Fruit fly (Drosophila melanogaster) whole organism, embryonic: ENCODE measurements around the gene CtBP.

Experiments used
- B-H1 ChIP-seq: fragments of 200-800 bp; sonication (Bioruptor generic); IDR thresholded peaks from 3 replicates; pipeline ENCODE4 v1.3.6; 2022; ENCODE audit warnings: missing biosample characterization, missing genetic modification characterization
- BtbVII ChIP-seq: fragments of 200-800 bp; sonication (Bioruptor generic); optimal IDR thresholded peaks from 3 replicates; lab custom pipeline; 2017; ENCODE audit warnings: missing biosample characterization, mild to moderate bottlenecking, missing genetic modification characterization
- CG10462 ChIP-seq: fragments of 200-800 bp; sonication (Bioruptor generic); optimal IDR thresholded peaks from 2 replicates; lab custom pipeline; 2016; ENCODE audit warnings: missing biosample characterization, missing genetic modification characterization
- CG12155 ChIP-seq: fragments of 200-800 bp; sonication (Bioruptor generic); optimal IDR thresholded peaks from 3 replicates; lab custom pipeline; 2016; ENCODE audit warnings: missing biosample characterization, missing genetic modification characterization
- CG15011 ChIP-seq: fragments of 200-800 bp; sonication (Bioruptor generic); optimal IDR thresholded peaks from 3 replicates; lab custom pipeline; 2018; ENCODE audit warnings: missing biosample characterization, mild to moderate bottlenecking, missing genetic modification characterization
- CG15696 ChIP-seq: fragments of 200-800 bp; sonication (Bioruptor generic); optimal IDR thresholded peaks from 2 replicates; lab custom pipeline; 2019; ENCODE audit warnings: missing biosample characterization, mild to moderate bottlenecking, missing genetic modification characterization, moderate library complexity
- CG1603 ChIP-seq: fragments of 200-800 bp; sonication (Bioruptor generic); optimal IDR thresholded peaks from 2 replicates; lab custom pipeline; 2019; ENCODE audit warnings: missing biosample characterization, mild to moderate bottlenecking, missing genetic modification characterization, moderate library complexity
- CG16813 ChIP-seq: fragments of 200-800 bp; sonication (Bioruptor generic); IDR thresholded peaks from 3 replicates; pipeline ENCODE4 v1.3.6; 2022; ENCODE audit warnings: missing biosample characterization, missing genetic modification characterization; ENCODE audit not compliant: partially characterized antibody
- CG16815 ChIP-seq: fragments of 200-800 bp; sonication (Bioruptor generic); optimal IDR thresholded peaks from 3 replicates; lab custom pipeline; 2017; ENCODE audit warnings: missing biosample characterization, mild to moderate bottlenecking, missing genetic modification characterization
- CG1832 ChIP-seq: fragments of 200-800 bp; sonication (Bioruptor generic); optimal IDR thresholded peaks from 2 replicates; lab custom pipeline; 2017; ENCODE audit warnings: missing biosample characterization, mild to moderate bottlenecking, missing genetic modification characterization, inconsistent platforms
- CG2116 ChIP-seq: fragments of 200-800 bp; sonication (Bioruptor generic); optimal IDR thresholded peaks from 3 replicates; lab custom pipeline; 2018; ENCODE audit warnings: missing biosample characterization, mild to moderate bottlenecking, missing genetic modification characterization
- CG2120 ChIP-seq: fragments of 200-800 bp; sonication (Bioruptor generic); optimal IDR thresholded peaks from 3 replicates; lab custom pipeline; 2016; ENCODE audit warnings: missing biosample characterization, missing genetic modification characterization
- CG2889 ChIP-seq: fragments of 200-800 bp; sonication (Bioruptor generic); IDR thresholded peaks from 3 replicates; pipeline ENCODE4 v1.3.6; 2022; ENCODE audit warnings: missing biosample characterization, missing genetic modification characterization
- CG30431 ChIP-seq: fragments of 200-800 bp; sonication (Bioruptor generic); optimal IDR thresholded peaks from 2 replicates; lab custom pipeline; 2017; ENCODE audit warnings: missing biosample characterization, missing genetic modification characterization
- CG33557 ChIP-seq: fragments of 200-800 bp; sonication (Bioruptor generic); optimal IDR thresholded peaks from 2 replicates; lab custom pipeline; 2019; ENCODE audit warnings: missing biosample characterization, mild to moderate bottlenecking, missing genetic modification characterization, moderate library complexity
- CG4404 ChIP-seq: fragments of 200-800 bp; sonication (Bioruptor generic); IDR thresholded peaks from 2 replicates; pipeline ENCODE4 v1.3.6; 2022; ENCODE audit warnings: missing biosample characterization, missing genetic modification characterization
- CG6654 ChIP-seq: fragments of 200-800 bp; sonication (Bioruptor generic); optimal IDR thresholded peaks from 2 replicates; lab custom pipeline; 2017; ENCODE audit warnings: missing biosample characterization, mild to moderate bottlenecking, missing genetic modification characterization
- CG8281 ChIP-seq: fragments of 200-800 bp; sonication (Bioruptor generic); optimal IDR thresholded peaks from 2 replicates; lab custom pipeline; 2018; ENCODE audit warnings: missing biosample characterization, mild to moderate bottlenecking, missing genetic modification characterization, moderate library complexity
- CG8359 ChIP-seq: fragments of 200-800 bp; sonication (Bioruptor generic); optimal IDR thresholded peaks from 2 replicates; lab custom pipeline; 2017; ENCODE audit warnings: missing biosample characterization, mild to moderate bottlenecking, missing genetic modification characterization, borderline replicate concordance
- Dp ChIP-seq: fragments of 200-800 bp; sonication (Bioruptor generic); optimal IDR thresholded peaks from 2 replicates; lab custom pipeline; 2018; ENCODE audit warnings: missing biosample characterization, mild to moderate bottlenecking, missing genetic modification characterization, moderate library complexity
- Eip74EF ChIP-seq, 2 experiments: fragments of 200-800 bp in 1 of 2; fragments of >200 bp in 1 of 2; sonication (Bioruptor generic) in 1 of 2; optimal IDR thresholded peaks; 2 replicates each; lab custom pipeline; 2017 to 2019; ENCODE audit warnings: missing biosample characterization in 2 of 2, missing genetic modification characterization in 2 of 2, mild to moderate bottlenecking in 1 of 2, moderate library complexity in 1 of 2
- H2.0 ChIP-seq: fragments of 200-800 bp; sonication (Bioruptor generic); IDR thresholded peaks from 2 replicates; pipeline ENCODE4 v1.3.6; 2022; ENCODE audit warnings: missing biosample characterization, missing genetic modification characterization
- HmgZ ChIP-seq: fragments of 200-800 bp; sonication (Bioruptor generic); optimal IDR thresholded peaks from 2 replicates; lab custom pipeline; 2018; ENCODE audit warnings: missing biosample characterization, mild to moderate bottlenecking, missing genetic modification characterization
- Kr ChIP-seq: fragments of 200-800 bp; sonication (Bioruptor generic); optimal IDR thresholded peaks from 2 replicates; lab custom pipeline; 2017; ENCODE audit warnings: missing biosample characterization, mild to moderate bottlenecking, missing genetic modification characterization
- Lhr ChIP-seq: fragments of 200-800 bp; sonication (Bioruptor generic); optimal IDR thresholded peaks from 3 replicates; lab custom pipeline; 2017; ENCODE audit warnings: mild to moderate bottlenecking, missing biosample characterization, missing genetic modification reagents, missing genetic modification characterization
- Pdp1 ChIP-seq, 2 experiments: fragments of 200-800 bp; sonication (Bioruptor generic); optimal IDR thresholded peaks; 3 replicates each; lab custom pipeline; 2016; ENCODE audit warnings: missing biosample characterization in 2 of 2, missing genetic modification characterization in 2 of 2, mild to moderate bottlenecking in 1 of 2, moderate library complexity in 1 of 2
- caup ChIP-seq: fragments of 200-800 bp; sonication (Bioruptor generic); optimal IDR thresholded peaks from 3 replicates; lab custom pipeline; 2017; ENCODE audit warnings: missing biosample characterization, mild to moderate bottlenecking, missing genetic modification characterization, moderate library complexity; ENCODE audit not compliant: severe bottlenecking
- chinmo ChIP-seq: fragments of 200-800 bp; sonication (Bioruptor generic); IDR thresholded peaks from 4 replicates; pipeline ENCODE4 v1.3.6; 2022; ENCODE audit warnings: missing biosample characterization, missing genetic modification characterization; ENCODE audit not compliant: partially characterized antibody
- crp ChIP-seq, 2 experiments: fragments of 200-800 bp; sonication (Bioruptor generic); optimal IDR thresholded peaks; 2 replicates in 1 of 2; 3 replicates in 1 of 2; lab custom pipeline; 2017; ENCODE audit warnings: missing biosample characterization in 2 of 2, missing genetic modification characterization in 2 of 2, mild to moderate bottlenecking in 1 of 2, moderate library complexity in 1 of 2
- en ChIP-seq: fragments of 200-800 bp; sonication (Bioruptor generic); optimal IDR thresholded peaks from 2 replicates; lab custom pipeline; 2016; ENCODE audit warnings: missing biosample characterization, missing genetic modification characterization
- grau ChIP-seq: fragments of 200-800 bp; optimal IDR thresholded peaks from 3 replicates; lab custom pipeline; 2019; ENCODE audit warnings: missing biosample characterization, mild to moderate bottlenecking, missing genetic modification characterization, moderate library complexity
- hbn ChIP-seq: fragments of 200-800 bp; sonication (Bioruptor generic); IDR thresholded peaks from 2 replicates; pipeline ENCODE4 v1.3.6; 2022; ENCODE audit warnings: missing biosample characterization, missing genetic modification characterization; ENCODE audit not compliant: partially characterized antibody
- jumu ChIP-seq: fragments of 200-800 bp; sonication (Bioruptor generic); optimal IDR thresholded peaks from 3 replicates; lab custom pipeline; 2016; ENCODE audit warnings: missing biosample characterization, missing genetic modification characterization
- kni ChIP-seq: fragments of 200-800 bp; sonication (Bioruptor generic); optimal IDR thresholded peaks from 3 replicates; lab custom pipeline; 2017; ENCODE audit warnings: mild to moderate bottlenecking, missing biosample characterization, missing genetic modification reagents, missing genetic modification characterization
- lab ChIP-seq: fragments of 200-800 bp; sonication (Bioruptor generic); optimal IDR thresholded peaks from 3 replicates; lab custom pipeline; 2017; ENCODE audit warnings: missing biosample characterization, missing genetic modification characterization, mild to moderate bottlenecking, moderate library complexity, missing genetic modification reagents
- lov ChIP-seq, 2 experiments: fragments of 200-800 bp in 1 of 2; fragments of >200 bp in 1 of 2; sonication (Bioruptor generic) in 1 of 2; IDR thresholded peaks in 1 of 2; optimal IDR thresholded peaks in 1 of 2; 2 replicates in 1 of 2; 3 replicates in 1 of 2; pipeline versions ENCODE4 v1.3.6 to Lab custom; 2017 to 2022; ENCODE audit warnings: missing biosample characterization in 1 of 2, missing genetic modification characterization in 1 of 2
- nmo ChIP-seq: fragments of 200-800 bp; sonication (Bioruptor generic); optimal IDR thresholded peaks from 2 replicates; lab custom pipeline; 2018; ENCODE audit warnings: missing biosample characterization, mild to moderate bottlenecking, missing genetic modification characterization, moderate library complexity
- org-1 ChIP-seq: fragments of 200-800 bp; sonication (Bioruptor generic); optimal IDR thresholded peaks from 2 replicates; lab custom pipeline; 2017; ENCODE audit warnings: missing biosample characterization, missing genetic modification characterization
- pfk ChIP-seq: fragments of 200-800 bp; sonication (Bioruptor generic); optimal IDR thresholded peaks from 2 replicates; lab custom pipeline; 2018; ENCODE audit warnings: missing biosample characterization, mild to moderate bottlenecking, missing genetic modification characterization, moderate library complexity
- salm ChIP-seq: fragments of 200-800 bp; sonication (Bioruptor generic); optimal IDR thresholded peaks from 2 replicates; lab custom pipeline; 2018; ENCODE audit warnings: missing biosample characterization, mild to moderate bottlenecking, missing genetic modification characterization
- slou ChIP-seq: fragments of 200-800 bp; sonication (Bioruptor generic); optimal IDR thresholded peaks from 3 replicates; lab custom pipeline; 2016; ENCODE audit warnings: missing biosample characterization, missing genetic modification characterization
- slp2 ChIP-seq: fragments of 200-800 bp; sonication (Bioruptor generic); optimal IDR thresholded peaks from 2 replicates; lab custom pipeline; 2016; ENCODE audit warnings: missing biosample characterization, missing genetic modification characterization
- tin ChIP-seq: fragments of 200-800 bp; sonication (Bioruptor generic); optimal IDR thresholded peaks from 3 replicates; lab custom pipeline; 2016; ENCODE audit warnings: missing biosample characterization, missing genetic modification characterization
- tll ChIP-seq, 2 experiments: fragments of 200-800 bp in 1 of 2; fragments of >200 bp in 1 of 2; sonication (Bioruptor generic) in 1 of 2; optimal IDR thresholded peaks; 2 replicates each; lab custom pipeline; 2017 to 2019; ENCODE audit warnings: missing biosample characterization in 2 of 2, missing genetic modification characterization in 2 of 2, mild to moderate bottlenecking in 1 of 2, moderate library complexity in 1 of 2
- trem ChIP-seq: fragments of 200-800 bp; optimal IDR thresholded peaks from 3 replicates; lab custom pipeline; 2019; ENCODE audit warnings: missing biosample characterization, mild to moderate bottlenecking, missing genetic modification characterization, moderate library complexity
- vvl ChIP-seq: fragments of 200-800 bp; sonication (Bioruptor generic); IDR thresholded peaks from 2 replicates; pipeline ENCODE4 v1.3.6; 2022; ENCODE audit warnings: missing biosample characterization, missing genetic modification characterization

CtBP gene

DNA sequence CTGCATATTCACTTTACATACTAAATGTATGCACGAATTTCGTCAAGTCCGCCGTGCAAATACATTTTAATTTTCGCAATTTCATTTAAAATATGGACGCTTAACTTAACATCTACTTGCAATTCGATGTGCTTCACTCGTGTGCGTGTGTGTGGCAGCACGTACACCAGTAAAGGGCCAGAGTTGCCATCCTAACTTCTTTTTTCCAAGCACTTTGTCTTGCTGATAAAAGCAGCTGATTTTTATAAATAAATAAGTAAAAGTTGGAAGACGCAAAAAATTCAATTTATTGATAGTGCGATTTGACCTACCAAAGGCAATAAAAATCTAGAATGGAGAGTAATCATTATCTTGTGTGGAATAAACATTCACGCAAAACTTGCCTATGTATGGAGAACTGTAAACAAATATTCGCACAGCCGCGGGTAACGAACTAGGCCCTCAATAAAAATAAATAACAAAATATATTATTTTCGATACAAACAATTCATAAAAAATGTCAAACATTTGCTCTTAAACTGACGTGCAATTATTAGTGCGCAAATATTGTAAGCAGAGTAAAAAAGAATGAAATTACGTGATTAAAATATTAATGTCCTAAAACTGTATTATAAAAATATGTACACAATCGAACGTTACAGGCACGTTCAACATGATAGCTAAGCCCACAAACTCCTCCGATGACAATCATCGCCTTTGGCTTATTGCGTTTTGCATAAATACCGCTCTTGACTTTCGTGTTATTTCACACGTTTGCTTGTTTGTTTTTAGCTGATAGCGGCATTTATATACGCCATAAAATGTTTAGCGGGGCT is 29.1 kb upstream of the CtBP start (continued):
- no peak for TF ChIP-seq CG1832
- TF ChIP-seq Eip74EF (GFP tag; optimal IDR thresholded peaks at IDR 0.05; lab: Kevin White, UChicago), result no peak
- TF ChIP-seq CG15696 (tag; lab: Kevin White, UChicago), result peak; percentile 39
- no peak for TF ChIP-seq CG8359 (GFP tag; lab: Kevin White, UChicago)
- peak; percentile 37 for TF ChIP-seq Lhr (GFP tag; lab: Kevin White, UChicago)
- peak; percentile 37 for TF ChIP-seq vvl (GFP tag; lab: Robert Waterston, UW)
- peak; percentile 76 for TF ChIP-seq lab
- TF ChIP-seq jumu (GFP tag; lab: Kevin White, UChicago), result no peak
- TF ChIP-seq CG12155 (GFP tag; lab: Kevin White, UChicago), result peak; percentile 44
- TF ChIP-seq nmo (GFP tag; lab: Kevin White, UChicago), result peak; percentile 34
- no peak for TF ChIP-seq CG33557 (GFP tag; lab: Kevin White, UChicago)
- 0 out of 4 replicates have a peak, but pooled peaks have one; percentile 43 for TF ChIP-seq chinmo (GFP tag; lab: Robert Waterston, UW)
- peak; percentile 81 for TF ChIP-seq grau (tag; lab: Kevin White, UChicago)
- TF ChIP-seq CG10462 (GFP tag; lab: Kevin White, UChicago), result peak; percentile 18
- peak in 1 of 2 experiments; percentile 48 for TF ChIP-seq crp (GFP tag; optimal IDR thresholded peaks at IDR 0.05; lab: Kevin White, UChicago)
- peak; percentile 43 for TF ChIP-seq org-1 (GFP tag; lab: Kevin White, UChicago)
- TF ChIP-seq kni, result peak; percentile 29
- no peak for TF ChIP-seq salm
- peak; percentile 76 for TF ChIP-seq CG2889 (GFP tag; lab: Robert Waterston, UW)
- TF ChIP-seq pfk, result no peak
- peak; percentile 42 for TF ChIP-seq BtbVII (GFP tag; lab: Kevin White, UChicago)
- TF ChIP-seq slp2 (GFP tag; lab: Kevin White, UChicago), result no peak
- TF ChIP-seq HmgZ (tag; lab: Kevin White, UChicago), result peak; percentile 64
- TF ChIP-seq Dp, result no peak
- TF ChIP-seq Pdp1 (GFP tag; optimal IDR thresholded peaks at IDR 0.05; lab: Kevin White, UChicago), result peak in 1 of 2 experiments; percentile 4
- TF ChIP-seq tll (GFP tag; optimal IDR thresholded peaks at IDR 0.05; lab: Kevin White, UChicago), result no peak
- TF ChIP-seq CG16815 (GFP tag; lab: Kevin White, UChicago), result peak; percentile 63
- no peak for TF ChIP-seq H2.0
- peak; percentile 32 for TF ChIP-seq tin (GFP tag; lab: Kevin White, UChicago)
- TF ChIP-seq slou (GFP tag; lab: Kevin White, UChicago), result peak; percentile 38
- TF ChIP-seq caup, result peak; percentile 78
- TF ChIP-seq en (GFP tag; lab: Kevin White, UChicago), result no peak
- TF ChIP-seq hbn, result no peak
- no peak for TF ChIP-seq CG4404 (GFP tag; lab: Robert Waterston, UW)
- no peak for TF ChIP-seq CG2116 (GFP tag; lab: Kevin White, UChicago)
- TF ChIP-seq CG1603 (tag; lab: Kevin White, UChicago), result no peak
- TF ChIP-seq B-H1 (GFP tag; lab: Robert Waterston, UW), result no peak
- no peak for TF ChIP-seq Kr (GFP tag; lab: Kevin White, UChicago)
- TF ChIP-seq CG30431, result peak; percentile 28
- TF ChIP-seq CG8281 (tag; lab: Kevin White, UChicago), result peak; percentile 51
- TF ChIP-seq CG15011 (GFP tag; lab: Kevin White, UChicago), result peak; percentile 47
- TF ChIP-seq lov (optimal IDR thresholded peaks at IDR 0.05; lab: Kevin White, UChicago), result no peak
- TF ChIP-seq lov (GFP tag; IDR thresholded peaks at IDR 0.05; lab: Robert Waterston, UW), result no peak
- peak; percentile 83 for TF ChIP-seq CG2120
- TF ChIP-seq CG16813 (GFP tag; lab: Robert Waterston, UW), result no peak
- peak; percentile 5 for TF ChIP-seq CG6654 (GFP tag; lab: Kevin White, UChicago)
- peak; percentile 14 for TF ChIP-seq trem (tag; lab: Kevin White, UChicago)
